Fruit fly (Drosophila melanogaster): ENCODE measurements around the gene CG12213.

CG12213 gene

DNA sequence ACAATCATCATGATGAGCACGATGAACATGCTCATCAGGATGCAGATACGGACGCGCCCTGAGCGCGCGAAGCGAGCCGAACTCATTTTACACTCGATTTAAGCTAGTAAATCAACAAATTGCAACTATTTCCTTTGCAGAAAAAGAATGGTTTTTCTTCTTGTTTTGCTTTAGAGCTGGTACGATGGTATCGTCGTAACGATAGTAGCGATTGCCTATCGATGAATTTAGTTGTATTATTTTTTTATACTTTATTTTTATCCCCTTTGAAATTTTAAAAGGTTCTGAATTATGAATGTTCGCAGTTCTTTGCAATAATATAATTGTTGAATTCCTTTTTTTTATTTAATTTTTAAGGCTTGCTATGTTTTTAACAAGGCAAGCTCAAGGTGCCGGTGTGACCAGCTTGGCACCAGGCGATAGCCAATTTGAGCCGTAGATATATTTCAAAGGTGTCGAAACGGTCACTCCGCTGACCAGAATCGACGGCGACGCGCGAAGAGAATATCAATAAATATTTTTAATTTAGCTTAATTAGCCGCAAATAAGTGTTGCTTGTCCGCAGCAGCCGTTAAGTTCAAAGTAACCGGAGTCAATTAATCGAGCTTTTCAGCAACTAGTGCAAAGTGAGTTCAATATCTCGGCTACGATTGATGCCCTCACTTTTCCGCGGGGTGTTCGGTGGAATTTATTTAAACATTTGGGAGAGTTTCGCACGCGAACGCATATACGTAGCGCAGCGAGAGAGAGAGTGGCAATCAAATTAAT, at the start of gene CG12213, which contains the start of gene GC1 (continued):
- no peak for TF ChIP-seq Asciz (GFP tag; optimal IDR thresholded peaks at IDR 0.05)
- TF ChIP-seq knrl (GFP tag; IDR thresholded peaks at IDR 0.05; ENCODE audit: partially characterized antibody) = peak; percentile 99
- peak; percentile 37 for TF ChIP-seq Hmr (GFP tag; optimal IDR thresholded peaks at IDR 0.05)
- no peak for TF ChIP-seq chif (GFP tag; optimal IDR thresholded peaks at IDR 0.05)
- peak; percentile 45 for TF ChIP-seq CG4854 (GFP tag; optimal IDR thresholded peaks at IDR 0.05)
- no peak for TF ChIP-seq Side (GFP tag; optimal IDR thresholded peaks at IDR 0.05)
- TF ChIP-seq toy (GFP tag; IDR thresholded peaks at IDR 0.05) = no peak
- TF ChIP-seq ssp (GFP tag; IDR thresholded peaks at IDR 0.05) = no peak
- TF ChIP-seq az2 (GFP tag; optimal IDR thresholded peaks at IDR 0.05) = no peak
- no peak for TF ChIP-seq CG14050 (GFP tag; IDR thresholded peaks at IDR 0.05)
- no peak for TF ChIP-seq CG9215 (GFP tag; IDR thresholded peaks at IDR 0.05)
- TF ChIP-seq pum (GFP tag; optimal IDR thresholded peaks at IDR 0.05) = no peak
- TF ChIP-seq CG3281 (GFP tag; optimal IDR thresholded peaks at IDR 0.05) = no peak
- peak; percentile 4 for TF ChIP-seq CG13424 (tag; optimal IDR thresholded peaks at IDR 0.05)
- TF ChIP-seq CG6791 (GFP tag; IDR thresholded peaks at IDR 0.05; ENCODE audit: partially characterized antibody) = peak; percentile 94
- peak; percentile 97 for TF ChIP-seq HLH4C (GFP tag; IDR thresholded peaks at IDR 0.05; ENCODE audit: partially characterized antibody)
- TF ChIP-seq pzg (GFP tag; optimal IDR thresholded peaks at IDR 0.05) = peak; percentile 80
- TF ChIP-seq CG17612 (GFP tag; IDR thresholded peaks at IDR 0.05) = no peak
- TF ChIP-seq CG2120 (GFP tag; optimal IDR thresholded peaks at IDR 0.05) = peak; percentile 50
- TF ChIP-seq cg (GFP tag; optimal IDR thresholded peaks at IDR 0.05) = no peak
- no peak for TF ChIP-seq D (optimal IDR thresholded peaks at IDR 0.05)
- TF ChIP-seq D (GFP tag; optimal IDR thresholded peaks at IDR 0.05) = no peak
- no peak for TF ChIP-seq E2f1 (GFP tag; IDR thresholded peaks at IDR 0.05)
- TF ChIP-seq mirr (GFP tag; optimal IDR thresholded peaks at IDR 0.05) = no peak
- TF ChIP-seq CG15073 (GFP tag; optimal IDR thresholded peaks at IDR 0.05) = no peak
- no peak for TF ChIP-seq CG17328 (GFP tag; IDR thresholded peaks at IDR 0.05)
- no peak for TF ChIP-seq ash1 (GFP tag; optimal IDR thresholded peaks at IDR 0.05)
- no peak for TF ChIP-seq CG18619 (GFP tag; optimal IDR thresholded peaks at IDR 0.05)
- no peak for TF ChIP-seq Sox102F (GFP tag; optimal IDR thresholded peaks at IDR 0.05)
- peak; percentile 65 for TF ChIP-seq CG4617 (GFP tag; optimal IDR thresholded peaks at IDR 0.05; ENCODE audit: borderline replicate concordance)
- TF ChIP-seq pb (GFP tag; optimal IDR thresholded peaks at IDR 0.05) = no peak
- TF ChIP-seq amos (GFP tag; IDR thresholded peaks at IDR 0.05; ENCODE audit: partially characterized antibody) = peak; percentile 99

DNA sequence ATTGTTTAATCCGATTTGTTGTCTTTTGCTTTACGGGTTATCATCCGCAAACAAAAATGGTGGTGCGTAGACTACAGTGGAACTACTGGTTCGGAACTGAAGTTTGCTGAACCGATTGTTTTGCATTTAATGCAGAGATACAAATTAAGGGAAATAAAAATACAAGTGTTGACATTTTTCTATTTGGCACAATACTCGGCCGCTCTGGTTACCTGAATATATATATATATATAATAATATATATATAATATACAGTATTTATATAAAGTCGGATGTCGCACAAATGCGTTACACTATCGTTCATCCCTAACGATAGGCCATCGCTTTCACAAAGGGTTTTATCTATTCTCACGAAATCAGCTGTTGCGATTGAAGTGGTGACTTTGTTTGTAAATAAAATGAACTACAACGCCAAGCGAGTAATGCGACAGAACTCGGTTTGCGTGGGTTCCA, 49.4 kb upstream of the CG12213 start, which contains the start of the genes DCAF12 and Spt3:
Gene DCAF12, minus strand, starts transcription at position 204 of the 453 bp plus-strand sequence.
Gene Spt3, plus strand, starts transcription at position 329 of the 453 bp plus-strand sequence.
- 0 out of 2 replicates have a peak, but pooled peaks have one; percentile 42 for TF ChIP-seq CG11247 (GFP tag; IDR thresholded peaks at IDR 0.05)
- TF ChIP-seq CG30431 (GFP tag; optimal IDR thresholded peaks at IDR 0.05) = peak; percentile 40
- peak; percentile 62; the same call in 1 of the 3 replicates for TF ChIP-seq zfh1 (GFP tag; IDR thresholded peaks at IDR 0.05)
- TF ChIP-seq CG7556 (GFP tag; optimal IDR thresholded peaks at IDR 0.05) = no peak
- TF ChIP-seq CrebB (tag; optimal IDR thresholded peaks at IDR 0.05) = no peak
- TF ChIP-seq maf-S (GFP tag; optimal IDR thresholded peaks at IDR 0.05) = no peak
- peak; percentile 66 for TF ChIP-seq CG13775 (GFP tag; optimal IDR thresholded peaks at IDR 0.05)
- TF ChIP-seq sna (GFP tag; IDR thresholded peaks at IDR 0.05; ENCODE audit: partially characterized antibody) = peak; percentile 94
- peak; percentile 87 for TF ChIP-seq Abd-B (GFP tag; optimal IDR thresholded peaks at IDR 0.05)
- no peak for TF ChIP-seq yki (optimal IDR thresholded peaks at IDR 0.05)
- peak; percentile 61 for TF ChIP-seq caup (GFP tag; optimal IDR thresholded peaks at IDR 0.05; ENCODE audit: severe bottlenecking)
- peak; percentile 81 for TF ChIP-seq CG6791 (GFP tag; IDR thresholded peaks at IDR 0.05; ENCODE audit: partially characterized antibody)
- TF ChIP-seq CG8388 (GFP tag; optimal IDR thresholded peaks at IDR 0.05) = peak; percentile 38
- peak; percentile 40 for TF ChIP-seq CG10654 (GFP tag; optimal IDR thresholded peaks at IDR 0.05)
- TF ChIP-seq dan (GFP tag; IDR thresholded peaks at IDR 0.05) = no peak
- no peak; the same call in 2 of the 3 replicates for TF ChIP-seq CG11093 (GFP tag; IDR thresholded peaks at IDR 0.05)
- peak; percentile 76 for TF ChIP-seq Sry-β (GFP tag; optimal IDR thresholded peaks at IDR 0.05)
- TF ChIP-seq Stat92E (GFP tag; optimal IDR thresholded peaks at IDR 0.05) = peak in 1 of 3 experiments; percentile 3
- peak; percentile 88 for TF ChIP-seq amos (GFP tag; IDR thresholded peaks at IDR 0.05; ENCODE audit: partially characterized antibody)
- TF ChIP-seq knrl (GFP tag; IDR thresholded peaks at IDR 0.05; ENCODE audit: partially characterized antibody) = peak; percentile 99
